Fruit fly (Drosophila melanogaster) whole organism, embryonic: ENCODE measurements around the gene Syx1A.

Experiments used
- Blimp-1 ChIP-seq: fragments of 200-800 bp; sonication (Bioruptor generic); optimal IDR thresholded peaks from 3 replicates; lab custom pipeline; 2018; ENCODE audit warnings: missing biosample characterization, missing genetic modification characterization, mild to moderate bottlenecking, moderate library complexity, missing genetic modification reagents
- CG10267 ChIP-seq: fragments of 200-800 bp; sonication (Bioruptor generic); optimal IDR thresholded peaks from 2 replicates; lab custom pipeline; 2018; ENCODE audit warnings: missing biosample characterization, mild to moderate bottlenecking, missing genetic modification characterization, moderate library complexity
- CG11695 ChIP-seq: fragments of 200-800 bp; sonication (Bioruptor generic); IDR thresholded peaks from 3 replicates; pipeline ENCODE4 v1.3.6; 2022; ENCODE audit warnings: missing biosample characterization, missing genetic modification characterization
- CG13287 ChIP-seq: fragments of 200-800 bp; sonication (Bioruptor generic); IDR thresholded peaks from 2 replicates; pipeline ENCODE4 v1.3.6; 2022; ENCODE audit warnings: missing biosample characterization, missing genetic modification characterization; ENCODE audit not compliant: partially characterized antibody
- CG17328 ChIP-seq: fragments of 200-800 bp; sonication (Bioruptor generic); IDR thresholded peaks from 2 replicates; pipeline ENCODE4 v1.3.6; 2022; ENCODE audit warnings: missing biosample characterization, missing genetic modification characterization
- CG17361 ChIP-seq: fragments of 200-800 bp; sonication (Bioruptor generic); IDR thresholded peaks from 3 replicates; pipeline ENCODE4 v1.3.6; 2022; ENCODE audit warnings: missing biosample characterization, missing genetic modification characterization
- CG17385 ChIP-seq: fragments of 200-800 bp; sonication (Bioruptor generic); optimal IDR thresholded peaks from 3 replicates; lab custom pipeline; 2018; ENCODE audit warnings: missing biosample characterization, mild to moderate bottlenecking, missing genetic modification characterization
- CG18619 ChIP-seq: fragments of 200-800 bp; sonication (Bioruptor generic); optimal IDR thresholded peaks from 3 replicates; lab custom pipeline; 2017; ENCODE audit warnings: missing biosample characterization, mild to moderate bottlenecking, missing genetic modification characterization
- CG31224 ChIP-seq: fragments of 200-800 bp; sonication (Bioruptor generic); IDR thresholded peaks from 2 replicates; pipeline ENCODE4 v1.3.6; 2022; ENCODE audit warnings: missing biosample characterization, missing genetic modification characterization
- CG31365 ChIP-seq: fragments of 200-800 bp; sonication (Bioruptor generic); optimal IDR thresholded peaks from 2 replicates; lab custom pipeline; 2018; ENCODE audit warnings: missing biosample characterization, mild to moderate bottlenecking, missing genetic modification characterization
- CG34422 ChIP-seq: fragments of 200-800 bp; sonication (Bioruptor generic); IDR thresholded peaks from 3 replicates; pipeline ENCODE4 v1.3.6; 2022; ENCODE audit warnings: missing biosample characterization, missing genetic modification characterization
- CG3838 ChIP-seq: fragments of 200-800 bp; sonication (Bioruptor generic); optimal IDR thresholded peaks from 3 replicates; lab custom pipeline; 2016; ENCODE audit warnings: missing biosample characterization, missing genetic modification characterization
- CG4282 ChIP-seq: fragments of 200-800 bp; sonication (Bioruptor generic); optimal IDR thresholded peaks from 2 replicates; lab custom pipeline; 2016; ENCODE audit warnings: missing biosample characterization, missing genetic modification characterization
- CG6683 ChIP-seq: fragments of 200-800 bp; sonication (Bioruptor generic); optimal IDR thresholded peaks from 2 replicates; lab custom pipeline; 2017; ENCODE audit warnings: missing biosample characterization, mild to moderate bottlenecking, missing genetic modification characterization, missing genetic modification reagents
- CG6813 ChIP-seq: fragments of 200-800 bp; sonication (Bioruptor generic); optimal IDR thresholded peaks from 2 replicates; lab custom pipeline; 2017; ENCODE audit warnings: missing biosample characterization, missing genetic modification characterization, mild to moderate bottlenecking, moderate library complexity, missing genetic modification reagents
- CG9876 ChIP-seq: fragments of 200-800 bp; sonication (Bioruptor generic); optimal IDR thresholded peaks from 2 replicates; lab custom pipeline; 2016; ENCODE audit warnings: missing biosample characterization, missing genetic modification characterization
- CoRest ChIP-seq: fragments of 200-800 bp; sonication (Bioruptor generic); optimal IDR thresholded peaks from 3 replicates; lab custom pipeline; 2018; ENCODE audit warnings: missing biosample characterization, mild to moderate bottlenecking, missing genetic modification characterization, moderate library complexity
- HLH4C ChIP-seq: fragments of 200-800 bp; sonication (Bioruptor generic); IDR thresholded peaks from 3 replicates; pipeline ENCODE4 v1.3.6; 2022; ENCODE audit warnings: missing biosample characterization, missing genetic modification characterization; ENCODE audit not compliant: partially characterized antibody
- Hmx ChIP-seq: fragments of 200-800 bp; sonication (Bioruptor generic); optimal IDR thresholded peaks from 2 replicates; lab custom pipeline; 2016; ENCODE audit warnings: missing biosample characterization, missing genetic modification characterization
- Hsf ChIP-seq: fragments of 200-800 bp; sonication (Bioruptor generic); optimal IDR thresholded peaks from 3 replicates; lab custom pipeline; 2016; ENCODE audit warnings: missing biosample characterization, missing genetic modification characterization
- MBD-R2 ChIP-seq: fragments of 200-800 bp; sonication (Bioruptor generic); IDR thresholded peaks from 2 replicates; pipeline ENCODE4 v1.3.6; 2022; ENCODE audit warnings: missing biosample characterization, missing genetic modification characterization
- NfI ChIP-seq: fragments of 200-800 bp; sonication (Bioruptor generic); optimal IDR thresholded peaks from 3 replicates; lab custom pipeline; 2018; ENCODE audit warnings: missing biosample characterization, mild to moderate bottlenecking, missing genetic modification characterization, moderate library complexity
- al ChIP-seq: fragments of 200-800 bp; sonication (Bioruptor generic); IDR thresholded peaks from 2 replicates; pipeline ENCODE4 v1.3.6; 2022; ENCODE audit warnings: missing biosample characterization, missing genetic modification characterization
- bcd ChIP-seq: fragments of 200-800 bp; sonication (Bioruptor generic); optimal IDR thresholded peaks from 2 replicates; lab custom pipeline; 2017; ENCODE audit warnings: missing biosample characterization, mild to moderate bottlenecking, missing genetic modification characterization
- bsh ChIP-seq, 2 experiments: fragments of 200-800 bp; sonication (Bioruptor generic); optimal IDR thresholded peaks; 2 replicates each; lab custom pipeline; 2017 to 2018; ENCODE audit warnings: mild to moderate bottlenecking in 2 of 2, missing biosample characterization in 2 of 2, missing genetic modification characterization in 2 of 2, moderate library complexity in 1 of 2
- chm ChIP-seq: fragments of 200-800 bp; sonication (Bioruptor generic); IDR thresholded peaks from 2 replicates; pipeline ENCODE4 v1.3.6; 2022; ENCODE audit warnings: missing biosample characterization, missing genetic modification characterization
- crol ChIP-seq: fragments of 200-800 bp; sonication (Bioruptor generic); IDR thresholded peaks from 2 replicates; pipeline ENCODE4 v1.3.6; 2022; ENCODE audit warnings: missing biosample characterization, missing genetic modification characterization
- disco-r ChIP-seq: fragments of 200-800 bp; sonication (Bioruptor generic); optimal IDR thresholded peaks from 2 replicates; lab custom pipeline; 2016; ENCODE audit warnings: missing biosample characterization, missing genetic modification characterization
- esg ChIP-seq: fragments of 200-800 bp; sonication (Bioruptor generic); conservative IDR thresholded peaks from 2 replicates; pipeline ENCODE4 v1.3.6; 2022; ENCODE audit warnings: missing biosample characterization, missing genetic modification characterization
- fd102C ChIP-seq: fragments of 200-800 bp; sonication (Bioruptor generic); optimal IDR thresholded peaks from 2 replicates; lab custom pipeline; 2018; ENCODE audit warnings: missing biosample characterization, mild to moderate bottlenecking, missing genetic modification characterization, moderate library complexity
- hkb ChIP-seq, 2 experiments: fragments of 200-800 bp in 1 of 2; fragments of >200 bp in 1 of 2; sonication (Bioruptor generic) in 1 of 2; IDR thresholded peaks in 1 of 2; optimal IDR thresholded peaks in 1 of 2; 2 replicates each; pipeline versions ENCODE4 v1.3.6 to Lab custom; 2017 to 2022; ENCODE audit warnings: missing biosample characterization in 1 of 2, missing genetic modification characterization in 1 of 2
- ind ChIP-seq: fragments of 200-800 bp; sonication (Bioruptor generic); optimal IDR thresholded peaks from 3 replicates; lab custom pipeline; 2016; ENCODE audit warnings: missing biosample characterization, missing genetic modification characterization
- inv ChIP-seq: fragments of 200-800 bp; sonication (Bioruptor generic); IDR thresholded peaks from 2 replicates; pipeline ENCODE4 v1.3.6; 2022; ENCODE audit warnings: missing biosample characterization, missing genetic modification characterization; ENCODE audit not compliant: partially characterized antibody
- ken ChIP-seq: fragments of 200-800 bp; sonication (Bioruptor generic); IDR thresholded peaks from 3 replicates; pipeline ENCODE4 v1.3.6; 2022; ENCODE audit warnings: missing biosample characterization, missing genetic modification characterization
- lab ChIP-seq: fragments of 200-800 bp; sonication (Bioruptor generic); optimal IDR thresholded peaks from 3 replicates; lab custom pipeline; 2017; ENCODE audit warnings: missing biosample characterization, missing genetic modification characterization, mild to moderate bottlenecking, moderate library complexity, missing genetic modification reagents
- lilli ChIP-seq: fragments of 200-800 bp; sonication (Bioruptor generic); optimal IDR thresholded peaks from 3 replicates; lab custom pipeline; 2016; ENCODE audit warnings: missing biosample characterization, missing genetic modification characterization
- pfk ChIP-seq: fragments of 200-800 bp; sonication (Bioruptor generic); optimal IDR thresholded peaks from 2 replicates; lab custom pipeline; 2018; ENCODE audit warnings: missing biosample characterization, mild to moderate bottlenecking, missing genetic modification characterization, moderate library complexity
- phol ChIP-seq: fragments of 200-800 bp; sonication (Bioruptor generic); optimal IDR thresholded peaks from 3 replicates; lab custom pipeline; 2018; ENCODE audit warnings: missing biosample characterization, mild to moderate bottlenecking, missing genetic modification characterization, moderate library complexity
- run ChIP-seq: fragments of 200-800 bp; sonication (Bioruptor generic); optimal IDR thresholded peaks from 3 replicates; lab custom pipeline; 2018; ENCODE audit warnings: missing biosample characterization, mild to moderate bottlenecking, missing genetic modification characterization
- sob ChIP-seq: fragments of 200-800 bp; sonication (Bioruptor generic); IDR thresholded peaks from 2 replicates; pipeline ENCODE4 v1.3.6; 2022; ENCODE audit warnings: missing biosample characterization, missing genetic modification characterization
- stc ChIP-seq: fragments of 200-800 bp; sonication (Bioruptor generic); IDR thresholded peaks from 2 replicates; pipeline ENCODE4 v1.3.6; 2022; ENCODE audit warnings: missing biosample characterization, missing genetic modification characterization
- vnd ChIP-seq: fragments of 200-800 bp; sonication (Bioruptor generic); IDR thresholded peaks from 3 replicates; pipeline ENCODE4 v1.3.6; 2022; ENCODE audit warnings: missing biosample characterization, missing genetic modification characterization; ENCODE audit not compliant: partially characterized antibody
- vvl ChIP-seq: fragments of 200-800 bp; sonication (Bioruptor generic); IDR thresholded peaks from 2 replicates; pipeline ENCODE4 v1.3.6; 2022; ENCODE audit warnings: missing biosample characterization, missing genetic modification characterization
- wek ChIP-seq: fragments of 200-800 bp; sonication (Bioruptor generic); optimal IDR thresholded peaks from 3 replicates; lab custom pipeline; 2018; ENCODE audit warnings: missing biosample characterization, mild to moderate bottlenecking, missing genetic modification characterization, moderate library complexity
- zen ChIP-seq: fragments of 200-800 bp; sonication (Bioruptor generic); optimal IDR thresholded peaks from 3 replicates; lab custom pipeline; 2018; ENCODE audit warnings: missing biosample characterization, mild to moderate bottlenecking, missing genetic modification characterization, moderate library complexity

Syx1A gene

DNA sequence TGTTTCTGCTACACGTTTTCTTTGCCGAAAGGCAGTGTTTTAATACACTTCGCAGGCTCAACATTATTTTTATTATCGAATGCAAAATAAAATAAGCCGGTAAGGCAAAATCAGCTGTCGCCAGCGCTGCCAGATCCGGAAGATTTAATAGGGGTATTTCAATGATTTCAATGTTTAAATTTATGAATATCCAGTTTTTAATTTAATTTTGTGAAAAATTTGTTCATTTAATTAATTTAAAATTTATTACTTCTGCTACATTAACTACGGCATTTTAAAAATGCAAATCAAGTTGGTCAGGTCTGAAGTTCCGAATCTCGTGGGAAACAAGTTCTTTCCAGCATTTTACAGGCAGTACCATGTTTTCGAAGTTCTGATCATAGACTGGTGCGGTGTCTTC lies 43.3 kb upstream of the Syx1A start, which contains the start of gene Slimp (continued):
- no peak for TF ChIP-seq ind (GFP tag; lab: Kevin White, UChicago)
- peak; percentile 8 for TF ChIP-seq CG17385 (GFP tag; lab: Kevin White, UChicago)
- no peak for TF ChIP-seq crol
- peak; percentile 95 for TF ChIP-seq MBD-R2 (GFP tag; lab: Robert Waterston, UW)
- TF ChIP-seq run (tag; lab: Kevin White, UChicago), result no peak
- TF ChIP-seq CG31365 (tag; lab: Kevin White, UChicago), result no peak
- TF ChIP-seq vvl (GFP tag; lab: Robert Waterston, UW), result 0 out of 2 replicates have a peak, but pooled peaks have one; percentile 34
- no peak for TF ChIP-seq CG31224 (GFP tag; lab: Robert Waterston, UW)
- TF ChIP-seq fd102C (GFP tag; lab: Kevin White, UChicago), result no peak
- no peak for TF ChIP-seq pfk (GFP tag; lab: Kevin White, UChicago)
- peak; percentile 32 for TF ChIP-seq phol
- no peak for TF ChIP-seq chm (GFP tag; lab: Robert Waterston, UW)
- TF ChIP-seq esg, result no peak
- peak; percentile 6 for TF ChIP-seq Blimp-1 (GFP tag; lab: Kevin White, UChicago)
- TF ChIP-seq hkb (optimal IDR thresholded peaks at IDR 0.05; lab: Kevin White, UChicago), result no peak
- TF ChIP-seq hkb (GFP tag; IDR thresholded peaks at IDR 0.05; lab: Robert Waterston, UW), result 0 out of 2 replicates have a peak, but pooled peaks have one; percentile 28
- TF ChIP-seq Hmx, result no peak
- no peak for TF ChIP-seq stc (GFP tag; lab: Robert Waterston, UW)
- no peak for TF ChIP-seq CG3838 (GFP tag; lab: Kevin White, UChicago)
- peak; percentile 39 for TF ChIP-seq CG13287 (GFP tag; lab: Robert Waterston, UW)
- TF ChIP-seq wek, result peak; percentile 98
- TF ChIP-seq NfI, result no peak
- TF ChIP-seq CG9876 (GFP tag; lab: Kevin White, UChicago), result no peak
- TF ChIP-seq sob (GFP tag; lab: Robert Waterston, UW), result 0 out of 2 replicates have a peak, but pooled peaks have one; percentile 20
- peak; percentile 32 for TF ChIP-seq lab (GFP tag; lab: Kevin White, UChicago)
- peak; percentile 7 for TF ChIP-seq Hsf (GFP tag; lab: Kevin White, UChicago)
- TF ChIP-seq ken (GFP tag; lab: Robert Waterston, UW), result no peak
- TF ChIP-seq CG17361 (GFP tag; lab: Robert Waterston, UW), result 0 out of 3 replicates have a peak, but pooled peaks have one; percentile 32
- no peak for TF ChIP-seq HLH4C
- no peak for TF ChIP-seq CG6813 (GFP tag; lab: Kevin White, UChicago)
- no peak for TF ChIP-seq CG17328 (GFP tag; lab: Robert Waterston, UW)
- TF ChIP-seq bcd, result no peak
- peak; percentile 8 for TF ChIP-seq CoRest (tag; lab: Kevin White, UChicago)
- no peak for TF ChIP-seq CG6683 (GFP tag; lab: Kevin White, UChicago)
- no peak for TF ChIP-seq vnd (GFP tag; lab: Robert Waterston, UW)
- TF ChIP-seq CG11695 (GFP tag; lab: Robert Waterston, UW), result 0 out of 3 replicates have a peak, but pooled peaks have one; percentile 20
- no peak for TF ChIP-seq disco-r (GFP tag; lab: Kevin White, UChicago)
- no peak for TF ChIP-seq inv (GFP tag; lab: Robert Waterston, UW)
- no peak for TF ChIP-seq CG4282 (GFP tag; lab: Kevin White, UChicago)
- no peak for TF ChIP-seq zen (tag; lab: Kevin White, UChicago)
- TF ChIP-seq lilli (GFP tag; lab: Kevin White, UChicago), result peak; percentile 25
- no peak for TF ChIP-seq al (GFP tag; lab: Robert Waterston, UW)
- peak; percentile 21 for TF ChIP-seq CG10267 (tag; lab: Kevin White, UChicago)
- no peak for TF ChIP-seq CG18619 (GFP tag; lab: Kevin White, UChicago)
- TF ChIP-seq bsh (GFP tag; optimal IDR thresholded peaks at IDR 0.05; lab: Kevin White, UChicago), result peak in 1 of 2 experiments; percentile 32
- TF ChIP-seq CG34422, result peak; percentile 49; the same call in 1 of the 3 replicates
